Worm (Caenorhabditis elegans) whole organism, young adult: ENCODE measurements around the gene F09B12.7.

Source experiments
- B0261.1 ChIP-seq: sonication (generic microtip); optimal IDR thresholded peaks from 2 replicates; lab custom pipeline; 2016; ENCODE audit warnings: mild to moderate bottlenecking, missing genetic modification characterization, moderate library complexity, missing compliant biosample characterization
- B0336.3 ChIP-seq: fragments of 200-800 bp; sonication (Bioruptor generic); IDR thresholded peaks from 2 replicates; pipeline ENCODE4 v1.3.6; 2022; ENCODE audit warnings: missing genetic modification characterization, missing compliant biosample characterization
- F22D6.2 ChIP-seq: sonication (generic microtip); optimal IDR thresholded peaks from 2 replicates; lab custom pipeline; 2016; ENCODE audit warnings: mild to moderate bottlenecking, missing genetic modification characterization, missing compliant biosample characterization
- F23B12.7 ChIP-seq: sonication (generic microtip); optimal IDR thresholded peaks from 2 replicates; lab custom pipeline; 2017; ENCODE audit warnings: missing genetic modification characterization, mild to moderate bottlenecking, missing compliant biosample characterization, antibody characterized with exemption, moderate library complexity; ENCODE audit not compliant: insufficient read depth
- F57C9.4 ChIP-seq: sonication (generic microtip); optimal IDR thresholded peaks from 2 replicates; lab custom pipeline; 2017; ENCODE audit warnings: mild to moderate bottlenecking, missing genetic modification characterization, missing compliant biosample characterization
- K11D2.4 ChIP-seq: fragments of 200-800 bp; sonication (Bioruptor generic); IDR thresholded peaks from 2 replicates; pipeline ENCODE4 v1.3.6; 2022; ENCODE audit warnings: missing genetic modification reagents, missing genetic modification characterization, missing compliant biosample characterization
- Y53F4B.3 ChIP-seq: fragments of 200-800 bp; sonication (Bioruptor generic); IDR thresholded peaks from 2 replicates; pipeline ENCODE4 v1.3.6; 2022; ENCODE audit warnings: missing genetic modification reagents, missing genetic modification characterization, missing compliant biosample characterization
- Y53G8AR.9 ChIP-seq: fragments of 200-800 bp; sonication (Bioruptor generic); conservative IDR thresholded peaks from 2 replicates; pipeline ENCODE4 v1.3.6; 2022; ENCODE audit warnings: missing genetic modification reagents, missing genetic modification characterization, missing compliant biosample characterization
- ama-1 ChIP-seq, 3 experiments: fragments of 150-350 bp in 1 of 3; sonication (generic microtip) in 2 of 3; optimal IDR thresholded peaks; 2 replicates each; lab custom pipeline; 2014 to 2018; ENCODE audit warnings: missing biosample characterization in 2 of 3, missing genetic modification characterization in 2 of 3, missing genetic modification reagents in 2 of 3
- aptf-3 ChIP-seq: fragments of 200-800 bp; sonication (Bioruptor generic); IDR thresholded peaks from 2 replicates; pipeline ENCODE4 v1.3.6; 2022; ENCODE audit warnings: missing genetic modification characterization, missing compliant biosample characterization
- athp-1 ChIP-seq: sonication (generic microtip); optimal IDR thresholded peaks from 2 replicates; lab custom pipeline; 2017; ENCODE audit warnings: mild to moderate bottlenecking, missing genetic modification characterization, missing compliant biosample characterization
- attf-3 ChIP-seq: fragments of 200-800 bp; sonication (Bioruptor generic); conservative IDR thresholded peaks from 2 replicates; pipeline ENCODE4 v1.3.6; 2022; ENCODE audit warnings: missing genetic modification reagents, missing genetic modification characterization, missing compliant biosample characterization
- ccch-3 ChIP-seq: fragments of 200-800 bp; sonication (Bioruptor generic); optimal IDR thresholded peaks from 2 replicates; lab custom pipeline; 2018; ENCODE audit warnings: mild to moderate bottlenecking, missing genetic modification characterization, missing compliant biosample characterization
- cebp-1 ChIP-seq, 2 experiments: fragments of 200-800 bp in 1 of 2; sonication (Bioruptor generic) in 1 of 2; sonication (generic microtip) in 1 of 2; IDR thresholded peaks in 1 of 2; optimal IDR thresholded peaks in 1 of 2; 2 replicates each; pipeline versions ENCODE4 v1.3.6 to Lab custom; 2017 to 2022; ENCODE audit warnings: missing compliant biosample characterization in 2 of 2, missing genetic modification characterization in 2 of 2, mild to moderate bottlenecking in 1 of 2, missing genetic modification reagents in 1 of 2, moderate library complexity in 1 of 2
- cebp-2 ChIP-seq: fragments of 200-800 bp; sonication (Bioruptor generic); IDR thresholded peaks from 2 replicates; pipeline ENCODE4 v1.3.6; 2022; ENCODE audit warnings: missing genetic modification characterization, missing compliant biosample characterization
- ceh-100 ChIP-seq: fragments of 200-800 bp; sonication (Bioruptor generic); IDR thresholded peaks from 2 replicates; pipeline ENCODE4 v1.3.6; 2022; ENCODE audit warnings: missing genetic modification reagents, missing genetic modification characterization, missing compliant biosample characterization
- ceh-58 ChIP-seq: fragments of 200-800 bp; sonication (Bioruptor generic); IDR thresholded peaks from 2 replicates; pipeline ENCODE4 v1.3.6; 2022; ENCODE audit warnings: missing genetic modification characterization, missing compliant biosample characterization
- efl-1 ChIP-seq: fragments of 150-350 bp; optimal IDR thresholded peaks from 2 replicates; lab custom pipeline; 2014; ENCODE audit warnings: missing biosample characterization, missing genetic modification reagents, missing genetic modification characterization
- egrh-3 ChIP-seq: fragments of 200-800 bp; sonication (Bioruptor generic); IDR thresholded peaks from 2 replicates; pipeline ENCODE4 v1.3.6; 2022; ENCODE audit warnings: missing genetic modification reagents, missing genetic modification characterization, missing compliant biosample characterization
- fkh-3 ChIP-seq: sonication (generic microtip); optimal IDR thresholded peaks from 2 replicates; lab custom pipeline; 2016; ENCODE audit warnings: mild to moderate bottlenecking, missing genetic modification characterization, missing compliant biosample characterization
- gei-17 ChIP-seq: fragments of 200-800 bp; sonication (Bioruptor generic); optimal IDR thresholded peaks from 2 replicates; lab custom pipeline; 2018; ENCODE audit warnings: mild to moderate bottlenecking, missing genetic modification characterization, missing compliant biosample characterization
- hmg-20 ChIP-seq: fragments of 200-800 bp; sonication (Bioruptor generic); IDR thresholded peaks from 2 replicates; pipeline ENCODE4 v1.3.6; 2022; ENCODE audit warnings: missing genetic modification reagents, missing genetic modification characterization, missing compliant biosample characterization
- lin-26 ChIP-seq: fragments of 200-800 bp; sonication (Bioruptor generic); IDR thresholded peaks from 2 replicates; pipeline ENCODE4 v1.3.6; 2022; ENCODE audit warnings: missing genetic modification reagents, missing genetic modification characterization, missing compliant biosample characterization
- lir-1 ChIP-seq: fragments of 200-800 bp; sonication (Bioruptor generic); conservative IDR thresholded peaks from 2 replicates; pipeline ENCODE4 v1.3.6; 2022; ENCODE audit warnings: missing genetic modification reagents, missing genetic modification characterization, missing compliant biosample characterization
- lsl-1 ChIP-seq: fragments of 200-800 bp; sonication (Bioruptor generic); optimal IDR thresholded peaks from 2 replicates; lab custom pipeline; 2018; ENCODE audit warnings: mild to moderate bottlenecking, missing genetic modification characterization, moderate library complexity, missing compliant biosample characterization
- madf-3 ChIP-seq: fragments of 200-800 bp; sonication (Bioruptor generic); IDR thresholded peaks from 2 replicates; pipeline ENCODE4 v1.3.6; 2022; ENCODE audit warnings: missing genetic modification reagents, missing genetic modification characterization, missing compliant biosample characterization
- mel-28 ChIP-seq: sonication (generic microtip); optimal IDR thresholded peaks from 2 replicates; lab custom pipeline; 2016; ENCODE audit warnings: borderline replicate concordance, mild to moderate bottlenecking, missing genetic modification characterization, missing compliant biosample characterization
- mxl-1 ChIP-seq: sonication (generic microtip); optimal IDR thresholded peaks from 2 replicates; lab custom pipeline; 2016; ENCODE audit warnings: missing genetic modification characterization, missing compliant biosample characterization
- nfya-1 ChIP-seq: sonication (generic microtip); optimal IDR thresholded peaks from 2 replicates; lab custom pipeline; 2017; ENCODE audit warnings: antibody characterized with exemption, missing compliant biosample characterization, missing genetic modification characterization, borderline replicate concordance; ENCODE audit not compliant: insufficient read depth
- sdz-38 ChIP-seq: sonication (generic microtip); optimal IDR thresholded peaks from 2 replicates; lab custom pipeline; 2016; ENCODE audit warnings: missing genotype, missing genetic modification characterization, missing compliant biosample characterization
- snpc-4 ChIP-seq, 5 experiments: fragments of 150-350 bp in 1 of 5; sonication (generic microtip) in 4 of 5; optimal IDR thresholded peaks; 2 replicates each; lab custom pipeline; 2014 to 2018; ENCODE audit warnings: missing genetic modification characterization in 5 of 5, missing biosample characterization in 3 of 5, antibody characterized with exemption in 2 of 5, mild to moderate bottlenecking in 2 of 5, missing compliant biosample characterization in 2 of 5, missing genotype in 2 of 5, moderate library complexity in 2 of 5, missing genetic modification reagents in 1 of 5
- tbp1 ChIP-seq: fragments of 200-800 bp; sonication (Bioruptor generic); optimal IDR thresholded peaks from 2 replicates; lab custom pipeline; 2018; ENCODE audit warnings: mild to moderate bottlenecking, missing genetic modification characterization, missing compliant biosample characterization
- unc-130 ChIP-seq: sonication (generic microtip); optimal IDR thresholded peaks from 2 replicates; lab custom pipeline; 2016; ENCODE audit warnings: missing genetic modification reagents, missing genetic modification characterization, missing compliant biosample characterization
- unc-62 ChIP-seq: fragments of 150-350 bp; optimal IDR thresholded peaks from 2 replicates; lab custom pipeline; 2014; ENCODE audit warnings: missing biosample characterization, missing genetic modification reagents, missing genetic modification characterization
- xnd-1 ChIP-seq: sonication (generic microtip); optimal IDR thresholded peaks from 2 replicates; lab custom pipeline; 2016; ENCODE audit warnings: missing genotype, missing genetic modification reagents, missing genetic modification characterization, missing compliant biosample characterization
- zfh-2 ChIP-seq: fragments of 200-800 bp; sonication (Bioruptor generic); conservative IDR thresholded peaks from 2 replicates; pipeline ENCODE4 v1.3.6; 2022; ENCODE audit warnings: missing genetic modification reagents, missing genetic modification characterization, missing compliant biosample characterization
- zim-3 ChIP-seq: sonication (generic microtip); optimal IDR thresholded peaks from 2 replicates; lab custom pipeline; 2017; ENCODE audit warnings: mild to moderate bottlenecking, missing genetic modification characterization, moderate library complexity, missing compliant biosample characterization
- ztf-18 ChIP-seq: sonication (generic microtip); optimal IDR thresholded peaks from 2 replicates; lab custom pipeline; 2016; ENCODE audit warnings: missing genotype, mild to moderate bottlenecking, missing genetic modification characterization, missing compliant biosample characterization
- ztf-25 ChIP-seq: fragments of 200-800 bp; sonication (Bioruptor generic); IDR thresholded peaks from 2 replicates; pipeline ENCODE4 v1.3.6; 2022; ENCODE audit warnings: missing genetic modification reagents, missing genetic modification characterization, missing compliant biosample characterization
- ztf-26 ChIP-seq: sonication (generic microtip); optimal IDR thresholded peaks from 2 replicates; lab custom pipeline; 2017; ENCODE audit warnings: missing genetic modification characterization, missing compliant biosample characterization
- ztf-28 ChIP-seq: fragments of 200-800 bp; sonication (Bioruptor generic); IDR thresholded peaks from 2 replicates; pipeline ENCODE4 v1.3.6; 2022; ENCODE audit warnings: missing genetic modification reagents, missing genetic modification characterization, missing compliant biosample characterization
- ztf-6 ChIP-seq: fragments of 200-800 bp; sonication (Bioruptor generic); IDR thresholded peaks from 2 replicates; pipeline ENCODE4 v1.3.6; 2022; ENCODE audit warnings: missing genetic modification reagents, missing genetic modification characterization, missing compliant biosample characterization

Gene F09B12.7

ce11 chrX:15127338-15127737 lies 32.5 kb upstream of the F09B12.7 start:
- TF ChIP-seq hmg-20 (GFP tag; lab: Robert Waterston, UW) (no peak), madf-3 (GFP tag; lab: Robert Waterston, UW) (no peak), egrh-3 (GFP tag; lab: Robert Waterston, UW) (peak; percentile 67; the same call in 1 of the 2 replicates), zfh-2 (peak; percentile 76), ztf-26 (tag; lab: Kevin White, UChicago) (no peak), lsl-1 (no peak), cebp-2 (GFP tag; lab: Robert Waterston, UW) (0 out of 2 replicates have a peak, but pooled peaks have one; percentile 9), F23B12.7 (tag; lab: Kevin White, UChicago) (no peak)
- TF ChIP-seq, all 124 proteins: peak for 3

ce11 chrX:15126736-15127135 lies 31.9 kb upstream of the F09B12.7 start:
- no peak for TF ChIP-seq unc-130
- no peak for TF ChIP-seq fkh-3
- no peak for TF ChIP-seq sdz-38
- TF ChIP-seq F57C9.4 (tag; lab: Kevin White, UChicago) = no peak
- TF ChIP-seq gei-17 (GFP tag; lab: Kevin White, UChicago) = no peak
- TF ChIP-seq F22D6.2 (tag; lab: Kevin White, UChicago) = no peak
- TF ChIP-seq tbp1 (GFP tag; lab: Kevin White, UChicago) = no peak
- TF ChIP-seq ztf-18 (tag; lab: Kevin White, UChicago) = no peak
- TF ChIP-seq attf-3 (GFP tag; lab: Robert Waterston, UW) = no peak
- TF ChIP-seq lin-26 = no peak
- TF ChIP-seq B0261.1 (tag; lab: Kevin White, UChicago) = no peak
- no peak for TF ChIP-seq K11D2.4 (GFP tag; lab: Robert Waterston, UW)
- TF ChIP-seq mel-28 = no peak
- no peak for TF ChIP-seq cebp-1 (GFP tag; IDR thresholded peaks at IDR 0.05; lab: Robert Waterston, UW)
- no peak for TF ChIP-seq cebp-1 (tag; optimal IDR thresholded peaks at IDR 0.05; lab: Kevin White, UChicago)
- TF ChIP-seq aptf-3 (GFP tag; lab: Robert Waterston, UW) = no peak
- TF ChIP-seq ceh-58 = no peak
- TF ChIP-seq nfya-1 (tag; lab: Kevin White, UChicago) = no peak
- TF ChIP-seq ama-1 (optimal IDR thresholded peaks at IDR 0.05; lab: Kevin White, UChicago) = no peak
- no peak for TF ChIP-seq ama-1 (GFP tag; optimal IDR thresholded peaks at IDR 0.05; lab: Kevin White, UChicago)
- no peak for TF ChIP-seq madf-3 (GFP tag; lab: Robert Waterston, UW)
- TF ChIP-seq zim-3 (tag; lab: Kevin White, UChicago) = no peak
- TF ChIP-seq, all 124 proteins: peak for 0

ce11 chrX:15125138-15125537 lies 30.3 kb upstream of the F09B12.7 start:
- no peak for TF ChIP-seq snpc-4 (GFP tag; optimal IDR thresholded peaks at IDR 0.05; lab: Kevin White, UChicago)
- TF ChIP-seq snpc-4 (tag; optimal IDR thresholded peaks at IDR 0.05; lab: Kevin White, UChicago) = no peak
- TF ChIP-seq ceh-100 (GFP tag; lab: Robert Waterston, UW) = no peak
- no peak for TF ChIP-seq B0336.3 (GFP tag; lab: Robert Waterston, UW)

ce11 chrX:15120545-15120944 lies 25.7 kb upstream of the F09B12.7 start:
- TF ChIP-seq ztf-28 (GFP tag; lab: Robert Waterston, UW) (no peak), athp-1 (tag; lab: Kevin White, UChicago) (no peak), unc-62 (GFP tag; lab: Kevin White, UChicago) (no peak), K11D2.4 (GFP tag; lab: Robert Waterston, UW) (no peak), ztf-25 (GFP tag; lab: Robert Waterston, UW) (no peak), snpc-4 (GFP tag; optimal IDR thresholded peaks at IDR 0.05; lab: Kevin White, UChicago) (no peak), snpc-4 (tag; optimal IDR thresholded peaks at IDR 0.05; lab: Kevin White, UChicago) (no peak), ccch-3 (GFP tag; lab: Kevin White, UChicago) (no peak), efl-1 (GFP tag; lab: Kevin White, UChicago) (no peak), mxl-1 (no peak), Y53F4B.3 (GFP tag; lab: Robert Waterston, UW) (no peak), lir-1 (GFP tag; lab: Robert Waterston, UW) (no peak), xnd-1 (tag; lab: Kevin White, UChicago) (no peak), ztf-6 (GFP tag; lab: Robert Waterston, UW) (no peak), Y53G8AR.9 (GFP tag; lab: Robert Waterston, UW) (no peak)
- TF ChIP-seq, all 124 proteins: peak for 0
